Worm (Caenorhabditis elegans): ENCODE results near the gene T03F6.3.
"Not testable (repeated sequence)": the region's sequence is repeated elsewhere in the genome, so short reads cannot be mapped to it uniquely, and the experiment has no call there.

The T03F6.3 gene

DNA sequence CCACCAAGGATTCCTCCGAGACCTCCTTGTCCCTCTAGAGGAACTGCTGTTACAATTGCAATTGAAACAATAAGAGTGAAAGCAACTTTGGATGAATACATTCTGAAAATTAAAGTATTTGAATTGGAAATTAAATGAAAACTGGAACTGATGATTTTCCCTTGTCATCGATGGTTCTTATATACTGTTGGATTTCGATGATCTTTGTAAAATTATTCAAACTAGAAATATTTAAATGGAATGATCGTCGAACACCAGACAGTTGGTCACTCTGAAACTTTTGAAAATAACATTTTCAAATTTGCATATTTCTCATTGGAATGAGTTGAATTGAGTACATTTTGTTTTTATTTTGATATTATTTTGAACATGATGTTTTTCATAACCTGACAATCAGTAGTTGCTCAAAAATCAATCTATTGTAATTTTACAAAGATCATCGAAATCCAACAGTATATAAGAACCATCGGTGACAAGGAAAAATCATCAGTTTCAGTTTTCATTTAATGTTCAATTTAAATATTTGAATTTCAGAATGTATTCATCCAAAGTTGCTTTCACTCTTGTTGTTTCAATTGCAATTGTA, 12.6 kb downstream of the T03F6.3 start, which contains the start of the genes srlf-9 and srlf-10:
Gene srlf-9 (minus strand): TSS at position 101 of the 586 bp plus-strand sequence.
Gene srlf-10 (plus strand): TSS at position 536 of the 586 bp plus-strand sequence.
- not testable (repeated sequence) for TF ChIP-seq lin-13 (GFP tag; optimal IDR thresholded peaks at IDR 0.05); sem-4 (tag; optimal IDR thresholded peaks at IDR 0.05); Y55F3AM.14 (GFP tag; optimal IDR thresholded peaks at IDR 0.05)

DNA sequence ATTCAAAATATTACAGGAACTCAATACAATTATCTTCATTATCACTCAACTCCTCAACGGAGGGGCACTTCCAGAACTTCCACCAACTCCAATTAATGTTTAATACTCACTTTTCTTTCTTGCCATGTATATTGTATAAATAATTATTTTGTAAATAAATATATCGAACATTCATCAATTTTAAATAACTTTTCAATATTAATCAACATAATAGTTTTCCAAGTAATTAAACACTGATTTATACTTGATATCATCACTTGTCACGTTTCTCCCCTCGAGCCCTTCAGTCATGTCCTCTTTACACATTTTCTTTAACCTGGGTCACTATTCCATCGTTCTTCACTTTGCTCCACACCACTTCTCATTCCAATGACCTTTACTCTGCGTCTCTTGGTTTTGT, 13.7 kb downstream of the T03F6.3 start, which contains the start of gene mig-18:
Gene mig-18 (plus strand): TSS at position 301 of the 400 bp plus-strand sequence.
- no peak for TF ChIP-seq nhr-25 (tag; optimal IDR thresholded peaks at IDR 0.05)
- TF ChIP-seq nhr-237 (tag; optimal IDR thresholded peaks at IDR 0.05): no peak
- TF ChIP-seq nhr-12 (tag; optimal IDR thresholded peaks at IDR 0.05): no peak
- TF ChIP-seq alr-1 (tag; optimal IDR thresholded peaks at IDR 0.05): no peak
- no peak for TF ChIP-seq lin-39 (tag; optimal IDR thresholded peaks at IDR 0.05)
- no peak for TF ChIP-seq gmeb-1 (tag; optimal IDR thresholded peaks at IDR 0.05)
- no peak for TF ChIP-seq mab-5 (tag; optimal IDR thresholded peaks at IDR 0.05)
- no peak for TF ChIP-seq egl-27 (tag; optimal IDR thresholded peaks at IDR 0.05)
- TF ChIP-seq nhr-129 (tag; optimal IDR thresholded peaks at IDR 0.05): no peak
- TF ChIP-seq sma-3 (GFP tag; optimal IDR thresholded peaks at IDR 0.05): no peak
- no peak for TF ChIP-seq C34F6.9 (tag; optimal IDR thresholded peaks at IDR 0.05)
- no peak for TF ChIP-seq lin-11 (tag; optimal IDR thresholded peaks at IDR 0.05)
- TF ChIP-seq blmp-1 (tag; optimal IDR thresholded peaks at IDR 0.05; ENCODE audit: insufficient read depth): no peak
- TF ChIP-seq nhr-6 (tag; optimal IDR thresholded peaks at IDR 0.05): no peak
- TF ChIP-seq nhr-23 (tag; optimal IDR thresholded peaks at IDR 0.05): no peak
- TF ChIP-seq aly-2 (tag; optimal IDR thresholded peaks at IDR 0.05): no peak
- TF ChIP-seq zag-1 (tag; optimal IDR thresholded peaks at IDR 0.05): no peak
- TF ChIP-seq mdl-1 (tag; optimal IDR thresholded peaks at IDR 0.05): no peak
- TF ChIP-seq lin-13 (GFP tag; optimal IDR thresholded peaks at IDR 0.05): no peak
- no peak for TF ChIP-seq elt-1 (tag; optimal IDR thresholded peaks at IDR 0.05)

DNA sequence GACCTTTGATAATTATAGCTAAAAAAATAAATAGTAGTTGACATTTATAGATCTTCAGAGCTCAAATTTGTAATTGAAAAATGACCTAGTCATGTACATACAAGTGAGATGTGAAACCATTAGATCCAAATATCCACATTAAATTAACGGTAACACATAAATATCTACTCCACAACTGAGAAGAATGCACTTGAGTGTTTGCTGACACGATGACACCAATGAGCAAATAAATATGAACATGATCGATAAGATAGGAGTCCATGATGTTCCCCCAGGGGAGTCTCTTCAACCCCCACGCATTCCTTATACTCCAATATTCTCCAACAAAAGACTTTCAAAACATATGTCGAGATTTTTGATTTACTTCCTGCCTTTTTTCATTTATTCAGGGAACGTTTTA, 15.2 kb downstream of the T03F6.3 start, which contains the start of gene ttr-52:
Gene ttr-52 (plus strand): TSS at position 301 of the 400 bp plus-strand sequence.
- TF ChIP-seq mbf-1 (tag; optimal IDR thresholded peaks at IDR 0.05) (no peak), sma-3 (GFP tag; optimal IDR thresholded peaks at IDR 0.05) (no peak), gmeb-1 (tag; optimal IDR thresholded peaks at IDR 0.05) (no peak), ZK546.5 (tag; optimal IDR thresholded peaks at IDR 0.05) (no peak), sma-9 (GFP tag; optimal IDR thresholded peaks at IDR 0.05) (no peak), sma-9 (tag; optimal IDR thresholded peaks at IDR 0.05) (no peak), lin-11 (tag; optimal IDR thresholded peaks at IDR 0.05) (no peak), mab-5 (tag; optimal IDR thresholded peaks at IDR 0.05) (no peak), crh-2 (tag; optimal IDR thresholded peaks at IDR 0.05) (no peak), lin-39 (tag; optimal IDR thresholded peaks at IDR 0.05) (no peak), lsy-2 (tag; optimal IDR thresholded peaks at IDR 0.05) (no peak), zag-1 (tag; optimal IDR thresholded peaks at IDR 0.05) (no peak), mdl-1 (tag; optimal IDR thresholded peaks at IDR 0.05) (no peak)

DNA sequence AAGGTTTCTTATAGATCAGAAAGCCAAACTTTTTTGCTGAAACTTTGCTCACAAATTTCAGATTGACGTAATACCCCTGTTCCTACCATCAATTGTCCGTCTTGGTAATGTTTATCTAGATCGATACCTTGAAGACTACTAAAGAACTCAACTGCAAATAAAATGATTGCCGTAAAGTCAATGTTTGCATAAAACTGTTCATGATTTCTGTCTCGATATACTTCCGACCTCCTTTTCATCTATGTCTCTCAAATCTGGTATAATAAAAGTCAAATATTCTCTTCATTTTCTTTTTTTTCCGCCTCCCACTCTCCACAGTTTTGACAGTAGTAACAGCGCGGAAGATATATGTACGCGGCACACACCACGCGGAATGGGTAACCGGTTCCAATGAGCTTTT, 16.3 kb downstream of the T03F6.3 start, which contains the start of gene nas-1:
Gene nas-1 (plus strand): TSS at position 301 of the 400 bp plus-strand sequence.
- TF ChIP-seq Y55F3AM.14 (GFP tag; optimal IDR thresholded peaks at IDR 0.05): no peak
- no peak for TF ChIP-seq lin-13 (GFP tag; optimal IDR thresholded peaks at IDR 0.05)
- TF ChIP-seq ztf-11 (tag; optimal IDR thresholded peaks at IDR 0.05): no peak
- no peak for TF ChIP-seq ZK546.5 (tag; optimal IDR thresholded peaks at IDR 0.05)
- TF ChIP-seq peb-1 (tag; optimal IDR thresholded peaks at IDR 0.05): no peak
- TF ChIP-seq dmd-4 (tag; optimal IDR thresholded peaks at IDR 0.05): no peak
- no peak for TF ChIP-seq snpc-4 (tag; optimal IDR thresholded peaks at IDR 0.05)
- TF ChIP-seq ceh-16 (tag; optimal IDR thresholded peaks at IDR 0.05): no peak
- no peak for TF ChIP-seq mdl-1 (tag; optimal IDR thresholded peaks at IDR 0.05)
- no peak for TF ChIP-seq C34F6.9 (tag; optimal IDR thresholded peaks at IDR 0.05)
- TF ChIP-seq nhr-237 (tag; optimal IDR thresholded peaks at IDR 0.05): no peak
- no peak for TF ChIP-seq R02D3.7 (tag; optimal IDR thresholded peaks at IDR 0.05)
- no peak for TF ChIP-seq sma-3 (GFP tag; optimal IDR thresholded peaks at IDR 0.05)
- no peak for TF ChIP-seq lsy-2 (tag; optimal IDR thresholded peaks at IDR 0.05)
- TF ChIP-seq ztf-1 (GFP tag; conservative IDR thresholded peaks at IDR 0.05): no peak
- no peak for TF ChIP-seq sem-4 (tag; optimal IDR thresholded peaks at IDR 0.05)
- no peak for TF ChIP-seq unc-62 (GFP tag; optimal IDR thresholded peaks at IDR 0.05)
- no peak for TF ChIP-seq nhr-10 (tag; optimal IDR thresholded peaks at IDR 0.05)
- TF ChIP-seq unc-39 (tag; optimal IDR thresholded peaks at IDR 0.05): no peak
